Worm (Caenorhabditis elegans) whole organism, L1 larva: ENCODE measurements around the gene F29B9.8.

ENCODE experiments used
- Y116A8C.19 ChIP-seq: sonication (generic microtip); optimal IDR thresholded peaks from 2 replicates; lab custom pipeline; 2016; ENCODE audit warnings: missing compliant biosample characterization, missing genetic modification characterization, borderline replicate concordance
- aly-2 ChIP-seq: fragments of 150-350 bp; optimal IDR thresholded peaks from 2 replicates; lab custom pipeline; 2014; ENCODE audit warnings: missing biosample characterization, missing genetic modification characterization
- ama-1 ChIP-seq: fragments of 150-350 bp; optimal IDR thresholded peaks from 2 replicates; lab custom pipeline; 2014
- blmp-1 ChIP-seq: fragments of 150-350 bp; optimal IDR thresholded peaks from 2 replicates; lab custom pipeline; 2014; ENCODE audit warnings: missing biosample characterization, missing genetic modification characterization
- ceh-63 ChIP-seq: fragments of 200-800 bp; sonication (Bioruptor generic); optimal IDR thresholded peaks from 2 replicates; lab custom pipeline; 2018; ENCODE audit warnings: mild to moderate bottlenecking, missing genetic modification characterization, missing compliant biosample characterization
- ceh-82 ChIP-seq, 3 experiments: fragments of 150-350 bp in 1 of 3; sonication (generic microtip) in 2 of 3; optimal IDR thresholded peaks; 2 replicates each; lab custom pipeline; 2014 to 2017; ENCODE audit warnings: missing biosample characterization in 3 of 3, missing genetic modification characterization in 3 of 3
- ceh-90 ChIP-seq: sonication (generic microtip); optimal IDR thresholded peaks from 2 replicates; lab custom pipeline; 2016; ENCODE audit warnings: missing genetic modification characterization, missing compliant biosample characterization
- dpl-1 ChIP-seq, 3 experiments: fragments of 150-350 bp in 2 of 3; sonication (generic microtip) in 1 of 3; optimal IDR thresholded peaks; 2 replicates each; lab custom pipeline; 2014 to 2017; ENCODE audit warnings: missing biosample characterization in 3 of 3, missing genetic modification characterization in 3 of 3, missing genetic modification reagents in 3 of 3
- dsc-1 ChIP-seq: sonication (generic microtip); optimal IDR thresholded peaks from 2 replicates; lab custom pipeline; 2016; ENCODE audit warnings: mild to moderate bottlenecking, missing genetic modification characterization, missing compliant biosample characterization
- efl-1 ChIP-seq, 4 experiments: fragments of 150-350 bp; optimal IDR thresholded peaks in 3 of 4; peaks in 1 of 4; 1 replicate in 1 of 4; 2 replicates in 3 of 4; lab custom pipeline; 2014; ENCODE audit warnings: missing biosample characterization in 2 of 4, missing genetic modification characterization in 2 of 4, missing genetic modification reagents in 2 of 4
- efl-3 ChIP-seq: fragments of 200-800 bp; sonication (Bioruptor generic); optimal IDR thresholded peaks from 2 replicates; lab custom pipeline; 2018; ENCODE audit warnings: mild to moderate bottlenecking, missing genetic modification characterization, missing compliant biosample characterization
- egl-13 ChIP-seq: sonication (generic microtip); optimal IDR thresholded peaks from 2 replicates; lab custom pipeline; 2016; ENCODE audit warnings: missing genotype, missing genetic modification reagents, missing genetic modification characterization, missing compliant biosample characterization
- elt-2 ChIP-seq: sonication (generic microtip); optimal IDR thresholded peaks from 2 replicates; lab custom pipeline; 2016; ENCODE audit warnings: missing genetic modification characterization, mild to moderate bottlenecking, inconsistent platforms, missing compliant biosample characterization, missing genetic modification reagents
- elt-3 ChIP-seq, 6 experiments: fragments of 150-350 bp in 1 of 6; sonication (generic microtip); optimal IDR thresholded peaks; 2 replicates each; lab custom pipeline; 2017 to 2018; ENCODE audit warnings: missing biosample characterization in 6 of 6, missing genetic modification characterization in 6 of 6, inconsistent platforms in 1 of 6
- ets-5 ChIP-seq: fragments of 200-800 bp; sonication (Bioruptor generic); IDR thresholded peaks from 2 replicates; pipeline ENCODE4 v1.3.6; 2022; ENCODE audit warnings: missing genetic modification characterization, missing compliant biosample characterization
- fkh-4 ChIP-seq: sonication (generic microtip); optimal IDR thresholded peaks from 2 replicates; lab custom pipeline; 2016; ENCODE audit warnings: missing compliant biosample characterization, missing genetic modification characterization, borderline replicate concordance
- fkh-8 ChIP-seq: sonication (generic microtip); optimal IDR thresholded peaks from 2 replicates; lab custom pipeline; 2016; ENCODE audit warnings: mild to moderate bottlenecking, missing genetic modification characterization, missing compliant biosample characterization
- lin-13 ChIP-seq: fragments of 150-350 bp; optimal IDR thresholded peaks from 2 replicates; lab custom pipeline; 2014; ENCODE audit warnings: missing biosample characterization, missing genetic modification reagents, missing genetic modification characterization
- lin-14 ChIP-seq: fragments of 200-800 bp; sonication (Bioruptor generic); optimal IDR thresholded peaks from 2 replicates; lab custom pipeline; 2018; ENCODE audit warnings: mild to moderate bottlenecking, missing genetic modification characterization, moderate library complexity, missing compliant biosample characterization
- lin-15B ChIP-seq: fragments of 150-350 bp; sonication (generic microtip); optimal IDR thresholded peaks from 3 replicates; lab custom pipeline; 2014; ENCODE audit warnings: missing biosample characterization, missing genetic modification characterization
- mab-9 ChIP-seq: fragments of 200-800 bp; sonication (Bioruptor generic); IDR thresholded peaks from 2 replicates; pipeline ENCODE4 v1.3.6; 2022; ENCODE audit warnings: missing genetic modification reagents, missing genetic modification characterization, missing compliant biosample characterization
- mef-2 ChIP-seq: fragments of 150-350 bp; optimal IDR thresholded peaks from 2 replicates; lab custom pipeline; 2014; ENCODE audit warnings: missing biosample characterization, missing genetic modification characterization
- nhr-12 ChIP-seq: sonication (generic microtip); optimal IDR thresholded peaks from 2 replicates; lab custom pipeline; 2017; ENCODE audit warnings: missing biosample characterization, missing genetic modification characterization
- nhr-20 ChIP-seq: sonication (generic microtip); optimal IDR thresholded peaks from 2 replicates; lab custom pipeline; 2016; ENCODE audit warnings: mild to moderate bottlenecking, missing genetic modification characterization, missing compliant biosample characterization
- nhr-28 ChIP-seq: fragments of 150-350 bp; optimal IDR thresholded peaks from 2 replicates; lab custom pipeline; 2014; ENCODE audit warnings: missing biosample characterization, missing genetic modification characterization
- nhr-47 ChIP-seq: sonication (generic microtip); optimal IDR thresholded peaks from 2 replicates; lab custom pipeline; 2016; ENCODE audit warnings: mild to moderate bottlenecking, missing genetic modification characterization, moderate library complexity, missing compliant biosample characterization
- nhr-71 ChIP-seq: sonication (generic microtip); optimal IDR thresholded peaks from 2 replicates; lab custom pipeline; 2016; ENCODE audit warnings: mild to moderate bottlenecking, missing genetic modification characterization, moderate library complexity, missing compliant biosample characterization
- nhr-85 ChIP-seq: sonication (generic microtip); peaks from one replicate; lab custom pipeline; 2016; ENCODE audit warnings: missing genetic modification characterization, inconsistent platforms, missing compliant biosample characterization
- nhr-90 ChIP-seq: sonication (generic microtip); optimal IDR thresholded peaks from 2 replicates; lab custom pipeline; 2016; ENCODE audit warnings: mild to moderate bottlenecking, missing genetic modification characterization, missing compliant biosample characterization; ENCODE audit not compliant: poor library complexity
- pag-3 ChIP-seq: sonication (generic microtip); optimal IDR thresholded peaks from 2 replicates; lab custom pipeline; 2017; ENCODE audit warnings: missing genetic modification characterization, mild to moderate bottlenecking, missing compliant biosample characterization, antibody characterized with exemption, borderline replicate concordance; ENCODE audit not compliant: insufficient read depth
- pax-3 ChIP-seq: fragments of 200-800 bp; sonication (Bioruptor generic); optimal IDR thresholded peaks from 2 replicates; lab custom pipeline; 2018; ENCODE audit warnings: mild to moderate bottlenecking, missing genetic modification characterization, moderate library complexity, missing compliant biosample characterization
- pqm-1 ChIP-seq: sonication (generic microtip); optimal IDR thresholded peaks from 3 replicates; lab custom pipeline; 2017; ENCODE audit warnings: missing biosample characterization, missing genetic modification characterization
- rnt-1 ChIP-seq: sonication (generic microtip); optimal IDR thresholded peaks from 2 replicates; lab custom pipeline; 2016; ENCODE audit warnings: mild to moderate bottlenecking, missing genetic modification characterization, moderate library complexity, missing compliant biosample characterization
- snpc-4 ChIP-seq: fragments of 150-350 bp; optimal IDR thresholded peaks from 2 replicates; lab custom pipeline; 2014; ENCODE audit warnings: missing biosample characterization, missing genetic modification characterization
- snu-23 ChIP-seq: sonication (generic microtip); optimal IDR thresholded peaks from 2 replicates; lab custom pipeline; 2016; ENCODE audit warnings: missing genetic modification characterization, missing compliant biosample characterization
- sptf-1 ChIP-seq: fragments of 150-350 bp; optimal IDR thresholded peaks from 2 replicates; lab custom pipeline; 2014; ENCODE audit warnings: missing biosample characterization, missing genetic modification characterization
- sup-37 ChIP-seq: fragments of 200-800 bp; sonication (Bioruptor generic); optimal IDR thresholded peaks from 2 replicates; lab custom pipeline; 2018; ENCODE audit warnings: mild to moderate bottlenecking, missing genetic modification characterization, missing compliant biosample characterization
- unc-62 ChIP-seq: fragments of 150-350 bp; optimal IDR thresholded peaks from 2 replicates; lab custom pipeline; 2014; ENCODE audit warnings: missing biosample characterization, missing genetic modification reagents, missing genetic modification characterization
- vab-15 ChIP-seq: sonication (generic microtip); optimal IDR thresholded peaks from 2 replicates; lab custom pipeline; 2017; ENCODE audit warnings: missing genotype, mild to moderate bottlenecking, missing genetic modification characterization, missing compliant biosample characterization
- zag-1 ChIP-seq: fragments of 150-350 bp; optimal IDR thresholded peaks from 2 replicates; lab custom pipeline; 2014; ENCODE audit warnings: missing biosample characterization, missing genetic modification characterization
- zip-4 ChIP-seq: fragments of 200-800 bp; sonication (Bioruptor generic); optimal IDR thresholded peaks from 2 replicates; lab custom pipeline; 2018; ENCODE audit warnings: mild to moderate bottlenecking, missing genetic modification characterization, moderate library complexity, missing compliant biosample characterization
- ztf-11 ChIP-seq, 2 experiments: sonication (generic microtip); optimal IDR thresholded peaks; 2 replicates each; lab custom pipeline; 2016 to 2017; ENCODE audit warnings: missing genetic modification characterization in 2 of 2, missing biosample characterization in 1 of 2, missing compliant biosample characterization in 1 of 2
- ztf-4 ChIP-seq: fragments of 150-350 bp; optimal IDR thresholded peaks from 2 replicates; lab custom pipeline; 2014; ENCODE audit warnings: missing biosample characterization, missing genetic modification characterization

F29B9.8 gene

DNA sequence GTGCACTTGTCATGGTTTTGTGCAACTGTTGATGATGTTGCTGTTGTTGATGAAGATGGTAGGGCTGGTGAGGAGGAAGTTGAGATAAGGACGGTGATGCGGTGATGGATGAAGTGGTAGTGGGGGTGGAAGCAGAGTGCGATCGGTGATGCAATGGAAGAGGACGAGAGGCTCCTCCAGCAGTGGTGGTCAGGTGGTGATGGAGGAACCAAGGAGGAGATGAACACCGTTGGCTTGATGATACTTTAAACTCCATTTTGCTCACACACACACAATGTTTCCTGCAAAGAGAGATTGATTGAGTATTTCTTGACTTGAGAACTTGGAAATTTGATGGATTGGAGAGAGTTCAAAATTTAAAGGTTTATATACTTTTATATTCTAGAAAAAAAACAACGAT, 9.6 kb upstream of the F29B9.8 start, which contains the start of gene F19C7.8:
Gene F19C7.8 (minus strand): TSS at position 256 of the 400 bp plus-strand sequence.
- TF ChIP-seq pag-3: no peak
- TF ChIP-seq lin-14 (GFP tag; lab: Kevin White, UChicago): peak; percentile 24
- TF ChIP-seq sptf-1 (tag; lab: Kevin White, UChicago): no peak
- TF ChIP-seq rnt-1 (tag; lab: Kevin White, UChicago): peak; percentile 38

- TF ChIP-seq pag-3 (no peak), lin-15B (tag; lab: Kevin White, UChicago) (no peak), ama-1 (lab: Kevin White, UChicago) (no peak), efl-1 (optimal IDR thresholded peaks at IDR 0.05; lab: Kevin White, UChicago) (no peak), efl-1 (GFP tag; optimal IDR thresholded peaks at IDR 0.05 in 1 of 2; lab: Kevin White, UChicago) (no peak), fkh-8 (tag; lab: Kevin White, UChicago) (no peak), mef-2 (tag; lab: Kevin White, UChicago) (no peak), efl-3 (GFP tag; lab: Kevin White, UChicago) (no peak), sup-37 (GFP tag; lab: Kevin White, UChicago) (no peak), vab-15 (tag; lab: Kevin White, UChicago) (no peak), ceh-63 (GFP tag; lab: Kevin White, UChicago) (no peak)
Observed at ce11 chrIV:4639352-4639751, 8.1 kb upstream of the F29B9.8 start.

- TF ChIP-seq ama-1 (lab: Kevin White, UChicago): no peak
- no peak for TF ChIP-seq lin-15B (tag; lab: Kevin White, UChicago)
- no peak for TF ChIP-seq zag-1 (tag; lab: Kevin White, UChicago)
- peak in 1 of 6 experiments; percentile 43 for TF ChIP-seq elt-3 (tag; optimal IDR thresholded peaks at IDR 0.05; lab: Kevin White, UChicago)
- TF ChIP-seq efl-1 (optimal IDR thresholded peaks at IDR 0.05; lab: Kevin White, UChicago): no peak
- TF ChIP-seq efl-1 (GFP tag; optimal IDR thresholded peaks at IDR 0.05 in 1 of 2; lab: Kevin White, UChicago): no peak
- no peak for TF ChIP-seq nhr-28
- no peak for TF ChIP-seq nhr-71
- TF ChIP-seq mab-9: no peak
- TF ChIP-seq blmp-1 (tag; lab: Kevin White, UChicago): peak; percentile 63
- no peak for TF ChIP-seq nhr-90 (tag; lab: Kevin White, UChicago)
- TF ChIP-seq fkh-4 (tag; lab: Kevin White, UChicago): no peak
- TF ChIP-seq, all 84 proteins: peak for 2
Observed at ce11 chrIV:4640941-4641340, 6.5 kb upstream of the F29B9.8 start.

- TF ChIP-seq Y116A8C.19 (tag; lab: Kevin White, UChicago): no peak
- TF ChIP-seq pqm-1: no peak
- peak; percentile 59 for TF ChIP-seq dsc-1 (tag; lab: Kevin White, UChicago)
- TF ChIP-seq ceh-90 (tag; lab: Kevin White, UChicago): no peak
- no peak for TF ChIP-seq snu-23 (GFP tag; lab: Kevin White, UChicago)
- TF ChIP-seq rnt-1 (tag; lab: Kevin White, UChicago): peak; percentile 22
- TF ChIP-seq nhr-12 (tag; lab: Kevin White, UChicago): no peak
- TF ChIP-seq ets-5 (GFP tag; lab: Robert Waterston, UW): no peak
- TF ChIP-seq nhr-20 (tag; lab: Kevin White, UChicago): no peak
- no peak for TF ChIP-seq zag-1 (tag; lab: Kevin White, UChicago)
- TF ChIP-seq lin-15B (tag; lab: Kevin White, UChicago): no peak
- TF ChIP-seq pax-3 (tag; lab: Kevin White, UChicago): no peak
- no peak for TF ChIP-seq aly-2 (tag; lab: Kevin White, UChicago)
- TF ChIP-seq fkh-8 (tag; lab: Kevin White, UChicago): no peak
- peak; percentile 42 for TF ChIP-seq blmp-1 (tag; lab: Kevin White, UChicago)
- no peak for TF ChIP-seq elt-2 (tag; lab: Kevin White, UChicago)
Observed at ce11 chrIV:4643577-4643976, 3.9 kb upstream of the F29B9.8 start.

ce11 chrIV:4645243-4645642, 2.2 kb upstream of the F29B9.8 start:
- TF ChIP-seq ztf-4: no peak
- TF ChIP-seq nhr-85 (tag; lab: Kevin White, UChicago): no peak
- TF ChIP-seq lin-13 (GFP tag; lab: Kevin White, UChicago): no peak
- no peak for TF ChIP-seq egl-13 (tag; lab: Kevin White, UChicago)
- TF ChIP-seq nhr-47 (tag; lab: Kevin White, UChicago): no peak
- peak; percentile 88 for TF ChIP-seq dsc-1 (tag; lab: Kevin White, UChicago)
- TF ChIP-seq ceh-82 (tag; optimal IDR thresholded peaks at IDR 0.05; lab: Kevin White, UChicago): no peak
- no peak for TF ChIP-seq dpl-1 (GFP tag; optimal IDR thresholded peaks at IDR 0.05; lab: Kevin White, UChicago)
- no peak for TF ChIP-seq ama-1 (lab: Kevin White, UChicago)
- TF ChIP-seq blmp-1 (tag; lab: Kevin White, UChicago): no peak
- TF ChIP-seq zip-4 (GFP tag; lab: Kevin White, UChicago): no peak
- TF ChIP-seq ztf-11 (tag; optimal IDR thresholded peaks at IDR 0.05; lab: Kevin White, UChicago): no peak
- TF ChIP-seq snpc-4: no peak
- TF ChIP-seq lin-14 (GFP tag; lab: Kevin White, UChicago): peak; percentile 35
- TF ChIP-seq unc-62: no peak
- no peak for TF ChIP-seq mef-2 (tag; lab: Kevin White, UChicago)
